Worm (Caenorhabditis elegans): ENCODE results near the gene zfp-2.

Gene zfp-2

DNA sequence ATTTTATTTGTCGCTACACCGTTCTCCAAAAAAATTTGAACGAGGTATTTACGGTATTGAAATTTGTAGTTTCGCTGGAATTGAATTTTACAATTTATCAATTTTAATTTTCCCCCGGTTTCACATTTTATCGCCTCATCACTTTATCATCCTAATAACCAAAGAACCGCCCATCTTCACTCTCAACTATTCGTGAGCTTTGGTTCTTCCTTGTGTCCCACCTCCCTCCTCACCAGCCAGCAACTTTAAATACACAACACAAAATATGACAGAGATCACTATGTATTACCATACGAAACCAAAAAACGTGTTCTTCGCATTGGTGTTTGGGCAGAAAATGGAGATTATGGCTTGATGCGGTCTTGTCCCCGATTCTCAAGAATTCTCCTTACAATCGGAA lies 46.6 kb downstream of the zfp-2 start:
- no peak for TF ChIP-seq ceh-45 (GFP tag; IDR thresholded peaks at IDR 0.05)

DNA sequence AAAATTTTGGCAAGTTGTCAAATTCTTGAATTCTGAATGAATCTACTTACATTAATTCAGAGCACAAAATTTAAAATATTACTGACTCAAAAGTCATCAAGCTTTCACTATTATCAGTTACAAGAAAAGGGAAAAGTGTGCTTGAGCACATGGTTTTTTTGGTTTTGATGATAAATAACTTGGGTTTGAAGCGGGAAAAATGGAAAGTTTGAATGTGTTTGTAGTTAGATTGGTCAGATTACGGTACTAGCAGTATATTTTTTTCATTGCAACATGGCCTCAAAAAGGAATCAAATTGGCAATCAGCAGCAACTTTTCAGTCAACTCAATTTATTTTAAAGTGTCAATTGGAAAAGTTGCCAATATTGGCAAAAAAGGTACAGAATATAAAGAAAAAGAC lies 47.2 kb downstream of the zfp-2 start:
- TF ChIP-seq F13H6.1 (tag; optimal IDR thresholded peaks at IDR 0.05) (no peak), pax-1 (tag; optimal IDR thresholded peaks at IDR 0.05) (no peak), npax-4 (tag; optimal IDR thresholded peaks at IDR 0.05) (no peak), pros-1 (tag; optimal IDR thresholded peaks at IDR 0.05) (no peak), sox-4 (tag; optimal IDR thresholded peaks at IDR 0.05) (no peak), unc-86 (tag; optimal IDR thresholded peaks at IDR 0.05) (no peak), tbx-2 (tag; optimal IDR thresholded peaks at IDR 0.05) (no peak), pqm-1 (tag; optimal IDR thresholded peaks at IDR 0.05) (no peak), dmd-4 (tag; optimal IDR thresholded peaks at IDR 0.05; ENCODE audit: borderline replicate concordance) (no peak), ttx-3 (tag; optimal IDR thresholded peaks at IDR 0.05) (no peak), ztf-16 (tag; optimal IDR thresholded peaks at IDR 0.05) (no peak), unc-42 (tag; optimal IDR thresholded peaks at IDR 0.05) (no peak), ceh-30 (tag; optimal IDR thresholded peaks at IDR 0.05) (no peak)

DNA sequence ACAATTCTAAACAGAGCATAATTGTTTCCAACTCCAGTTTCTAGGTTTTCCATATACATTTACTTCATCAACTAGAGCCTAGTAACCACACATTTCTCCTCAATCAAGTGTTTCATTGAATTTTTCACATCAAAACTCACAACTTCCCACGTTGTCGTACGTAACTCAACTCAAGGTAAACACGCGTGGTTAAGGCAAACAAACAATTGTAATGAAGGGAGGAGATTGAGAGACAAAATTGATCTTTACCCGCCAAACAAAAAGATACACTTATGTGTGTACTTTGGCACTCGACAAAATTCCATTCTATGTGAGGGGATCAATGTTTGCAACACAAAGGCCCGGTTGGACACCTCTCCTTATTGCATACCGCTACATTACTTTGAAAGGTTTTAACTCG lies 47.9 kb downstream of the zfp-2 start, which contains the start of gene nhr-19:
TSS of gene nhr-19 (minus strand) at position 191 of the 400 bp plus-strand sequence.
- TF ChIP-seq sox-2 (GFP tag; IDR thresholded peaks at IDR 0.05) (no peak), ceh-22 (tag; optimal IDR thresholded peaks at IDR 0.05) (no peak), dmd-4 (tag; optimal IDR thresholded peaks at IDR 0.05; ENCODE audit: borderline replicate concordance) (no peak), ttx-3 (tag; optimal IDR thresholded peaks at IDR 0.05) (no peak), tbx-7 (tag; optimal IDR thresholded peaks at IDR 0.05) (no peak), pha-2 (tag; optimal IDR thresholded peaks at IDR 0.05) (no peak), pat-9 (tag; optimal IDR thresholded peaks at IDR 0.05) (no peak), tbx-2 (tag; optimal IDR thresholded peaks at IDR 0.05) (no peak), nhr-232 (tag; optimal IDR thresholded peaks at IDR 0.05) (no peak), madf-2 (tag; optimal IDR thresholded peaks at IDR 0.05) (no peak), npax-4 (tag; optimal IDR thresholded peaks at IDR 0.05) (no peak), syd-9 (tag; optimal IDR thresholded peaks at IDR 0.05) (no peak), ceh-30 (tag; optimal IDR thresholded peaks at IDR 0.05) (no peak), unc-55 (GFP tag; optimal IDR thresholded peaks at IDR 0.05) (no peak), zip-5 (tag; optimal IDR thresholded peaks at IDR 0.05) (no peak), ref-2 (tag; optimal IDR thresholded peaks at IDR 0.05) (no peak)

DNA sequence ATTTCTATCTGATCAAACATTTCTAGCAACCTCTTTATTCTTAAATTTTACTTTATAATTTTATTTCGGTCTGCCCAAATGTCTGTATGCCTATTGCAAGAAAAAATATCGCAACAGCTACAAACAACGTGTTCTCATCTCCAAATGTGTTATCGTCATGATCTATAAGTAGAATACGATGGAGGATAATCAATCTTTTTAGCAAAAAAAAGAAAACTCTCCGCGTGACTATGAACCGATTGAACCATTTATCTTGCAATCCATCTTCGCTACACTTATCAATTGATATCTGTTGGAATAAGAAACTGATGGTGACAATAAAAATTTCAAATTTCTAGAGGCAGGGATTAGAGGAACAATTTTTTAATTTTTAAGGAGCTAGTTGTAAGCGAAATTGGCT lies 48.5 kb downstream of the zfp-2 start:
- no peak for TF ChIP-seq ceh-19 (GFP tag; optimal IDR thresholded peaks at IDR 0.05)
- no peak for TF ChIP-seq ztf-16 (tag; optimal IDR thresholded peaks at IDR 0.05)
- TF ChIP-seq ceh-30 (tag; optimal IDR thresholded peaks at IDR 0.05): no peak
- no peak for TF ChIP-seq tbx-2 (tag; optimal IDR thresholded peaks at IDR 0.05)
- no peak for TF ChIP-seq T23F11.4 (GFP tag; optimal IDR thresholded peaks at IDR 0.05)
- TF ChIP-seq hlh-6 (tag; optimal IDR thresholded peaks at IDR 0.05): no peak
- TF ChIP-seq pqm-1 (tag; optimal IDR thresholded peaks at IDR 0.05): no peak
- TF ChIP-seq sox-4 (tag; optimal IDR thresholded peaks at IDR 0.05): no peak
- no peak for TF ChIP-seq C38D4.7 (GFP tag; optimal IDR thresholded peaks at IDR 0.05)
- no peak for TF ChIP-seq C08G9.2 (tag; optimal IDR thresholded peaks at IDR 0.05)
- TF ChIP-seq eyg-1 (tag; optimal IDR thresholded peaks at IDR 0.05): no peak

DNA sequence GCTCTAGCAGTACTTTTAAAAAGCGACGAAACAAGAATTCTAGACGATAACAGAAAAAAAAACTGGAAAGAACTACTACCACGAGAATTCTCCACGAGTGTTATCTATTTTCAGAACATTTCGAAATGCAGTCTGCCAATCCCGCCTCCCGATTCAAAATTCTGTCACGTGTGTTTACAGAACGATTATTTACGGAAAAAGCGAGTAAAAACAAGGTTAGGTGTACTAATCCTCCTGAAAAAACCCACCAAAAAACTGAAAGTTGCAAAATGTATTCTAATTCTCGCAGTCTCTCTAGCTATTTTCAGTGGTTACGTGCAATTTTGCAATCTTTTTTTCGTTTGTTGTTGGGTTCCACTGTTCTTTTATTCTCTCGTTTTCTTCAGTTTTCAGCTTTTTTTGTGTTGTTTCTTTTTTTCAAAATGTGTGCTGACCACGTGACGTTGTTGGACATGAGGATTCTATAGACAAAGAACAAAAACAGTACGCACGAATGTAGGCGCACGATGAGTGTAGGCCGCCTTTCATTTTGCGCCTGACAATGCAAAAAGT lies 49.1 kb downstream of the zfp-2 start:
- TF ChIP-seq nfya-1 (tag; optimal IDR thresholded peaks at IDR 0.05) (no peak), hlh-8 (tag; optimal IDR thresholded peaks at IDR 0.05) (no peak), gmeb-2 (tag; optimal IDR thresholded peaks at IDR 0.05) (no peak), C38D4.7 (GFP tag; optimal IDR thresholded peaks at IDR 0.05) (no peak), elt-4 (tag; optimal IDR thresholded peaks at IDR 0.05) (no peak), mec-3 (tag; optimal IDR thresholded peaks at IDR 0.05; ENCODE audit: borderline replicate concordance) (no peak), npax-4 (tag; optimal IDR thresholded peaks at IDR 0.05) (no peak), nhr-232 (tag; optimal IDR thresholded peaks at IDR 0.05) (no peak), unc-86 (tag; optimal IDR thresholded peaks at IDR 0.05) (no peak), pag-3 (tag; optimal IDR thresholded peaks at IDR 0.05; ENCODE audit: borderline replicate concordance) (no peak)
